Worm (Caenorhabditis elegans): ENCODE measurements around the gene zif-1.

Gene zif-1

DNA sequence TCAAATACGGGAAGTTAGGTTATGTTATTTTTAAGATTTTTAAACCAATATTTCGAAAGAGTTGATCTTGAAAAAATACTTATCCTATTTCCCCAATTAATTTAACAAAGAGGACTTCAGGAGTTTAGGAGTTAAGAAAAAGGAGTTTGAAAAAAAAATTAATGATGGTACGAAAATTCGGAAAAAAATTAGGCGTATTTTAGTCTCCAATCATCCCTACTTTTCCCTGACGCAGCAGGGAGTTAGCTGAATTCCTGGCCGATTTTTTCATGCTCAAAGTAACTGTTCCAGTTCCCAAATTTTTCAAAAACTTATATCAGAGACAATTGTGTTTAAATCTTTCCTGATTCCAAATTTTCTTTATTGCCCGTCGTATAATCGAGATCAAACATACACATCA lies 21.0 kb downstream of the zif-1 start:
- TF ChIP-seq nhr-21 (tag; optimal IDR thresholded peaks at IDR 0.05): no peak
- no peak for TF ChIP-seq lsy-2 (tag; optimal IDR thresholded peaks at IDR 0.05)
- no peak for TF ChIP-seq nhr-237 (tag; optimal IDR thresholded peaks at IDR 0.05)
- TF ChIP-seq elt-3 (tag; optimal IDR thresholded peaks at IDR 0.05): no peak
- no peak for TF ChIP-seq R02D3.7 (tag; optimal IDR thresholded peaks at IDR 0.05)
- no peak for TF ChIP-seq mbf-1 (tag; optimal IDR thresholded peaks at IDR 0.05)
- TF ChIP-seq ztf-11 (tag; optimal IDR thresholded peaks at IDR 0.05): no peak

DNA sequence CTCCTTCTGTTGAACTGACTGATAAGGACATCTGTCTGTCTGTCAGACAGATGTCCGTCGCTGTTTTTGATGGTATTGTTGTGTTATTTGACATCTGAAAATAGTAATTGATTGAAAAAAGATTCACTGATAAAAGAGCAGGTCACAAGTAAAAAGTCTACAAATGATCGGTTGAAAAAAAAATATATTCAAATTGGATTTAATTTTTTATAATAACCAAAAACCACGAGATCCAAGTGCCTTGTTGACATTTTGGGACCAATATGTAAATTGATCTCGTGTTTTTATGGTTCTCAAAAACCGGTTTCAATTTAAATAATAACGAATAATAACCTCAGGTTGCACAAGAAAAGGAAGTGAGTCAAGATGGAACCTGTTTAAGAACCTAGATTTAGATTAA lies 24.4 kb downstream of the zif-1 start, which contains the start of gene F59B2.13:
Gene F59B2.13 (minus strand): TSS at position 101 of the 400 bp plus-strand sequence.
- TF ChIP-seq mab-5 (tag; optimal IDR thresholded peaks at IDR 0.05) (no peak), elt-1 (tag; optimal IDR thresholded peaks at IDR 0.05) (no peak)

DNA sequence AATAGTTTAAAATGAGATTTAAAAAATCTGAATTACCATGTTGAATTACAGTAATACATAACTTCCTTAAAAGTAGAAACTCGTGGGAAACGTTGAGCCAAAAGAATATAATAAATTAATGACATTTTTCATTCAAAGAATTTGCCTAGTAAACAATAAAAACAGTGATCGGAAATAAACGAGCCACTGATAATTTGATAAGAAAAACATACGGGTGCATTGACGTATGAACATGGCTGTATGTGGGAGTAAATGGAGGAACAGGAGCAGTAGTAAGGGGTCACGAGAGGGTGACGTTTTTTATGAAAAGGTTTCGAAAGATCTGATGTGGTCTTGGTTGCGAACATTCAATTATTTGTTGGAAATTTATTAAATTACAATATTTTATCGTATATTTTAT lies 28.2 kb downstream of the zif-1 start:
- TF ChIP-seq fos-1 (tag; optimal IDR thresholded peaks at IDR 0.05): peak; percentile 45
- TF ChIP-seq dmd-4 (tag; optimal IDR thresholded peaks at IDR 0.05): no peak
- TF ChIP-seq lsy-2 (tag; optimal IDR thresholded peaks at IDR 0.05): peak in 1 of 2 experiments; percentile 4
- no peak for TF ChIP-seq ceh-82 (tag; optimal IDR thresholded peaks at IDR 0.05)
- TF ChIP-seq gmeb-1 (tag; optimal IDR thresholded peaks at IDR 0.05): no peak
- TF ChIP-seq mbf-1 (tag; optimal IDR thresholded peaks at IDR 0.05): no peak

DNA sequence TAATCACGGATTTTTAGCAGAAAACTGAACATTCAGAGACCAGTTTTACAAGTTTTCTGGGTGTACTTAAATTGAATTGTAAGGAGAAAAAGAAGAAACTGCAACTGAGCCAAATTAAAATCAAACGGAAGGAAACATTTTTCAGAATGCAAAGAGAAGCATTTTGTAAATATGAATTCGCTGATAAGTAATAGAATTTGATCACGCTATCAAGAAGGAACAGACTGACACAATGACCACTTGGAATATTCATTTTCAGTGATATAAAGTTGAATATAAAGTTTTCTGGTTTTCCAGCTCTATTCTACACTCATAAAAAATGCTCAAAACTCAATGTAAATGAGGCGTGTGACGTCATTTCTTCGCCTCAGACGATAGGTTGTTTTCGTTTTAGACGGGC lies 31.6 kb downstream of the zif-1 start:
- TF ChIP-seq Y55F3AM.14 (GFP tag; optimal IDR thresholded peaks at IDR 0.05) (no peak), fos-1 (tag; optimal IDR thresholded peaks at IDR 0.05) (peak; percentile 48)

DNA sequence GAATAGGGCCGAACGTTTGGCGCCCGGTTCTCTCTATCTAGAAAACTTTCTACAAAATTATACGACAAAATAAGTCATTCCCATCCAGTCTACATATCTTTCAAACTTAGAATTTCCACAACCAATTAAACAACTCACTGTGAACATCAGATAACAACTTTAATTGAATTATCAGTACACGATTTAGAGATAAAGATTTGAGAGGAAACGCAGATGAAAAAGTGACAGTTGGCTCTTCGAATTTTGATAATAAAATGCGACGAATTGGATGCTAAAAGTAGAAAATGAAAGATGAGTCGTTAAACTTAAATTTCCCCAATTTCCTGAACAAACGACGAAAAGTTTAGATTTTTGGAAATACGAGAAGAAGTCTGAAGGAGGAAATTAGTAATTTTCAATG lies 32.5 kb downstream of the zif-1 start:
- TF ChIP-seq alr-1 (tag; optimal IDR thresholded peaks at IDR 0.05) (no peak), mdl-1 (tag; optimal IDR thresholded peaks at IDR 0.05) (no peak), sma-3 (GFP tag; optimal IDR thresholded peaks at IDR 0.05) (no peak), nhr-23 (tag; optimal IDR thresholded peaks at IDR 0.05) (no peak), R02D3.7 (tag; optimal IDR thresholded peaks at IDR 0.05) (no peak), unc-62 (GFP tag; optimal IDR thresholded peaks at IDR 0.05) (no peak), lin-39 (tag; optimal IDR thresholded peaks at IDR 0.05) (no peak), nhr-12 (tag; optimal IDR thresholded peaks at IDR 0.05) (no peak), crh-2 (tag; optimal IDR thresholded peaks at IDR 0.05) (peak; percentile 33), nhr-237 (tag; optimal IDR thresholded peaks at IDR 0.05) (no peak), aly-2 (tag; optimal IDR thresholded peaks at IDR 0.05) (no peak), ceh-82 (tag; optimal IDR thresholded peaks at IDR 0.05) (no peak), fos-1 (tag; optimal IDR thresholded peaks at IDR 0.05) (peak; percentile 75)

DNA sequence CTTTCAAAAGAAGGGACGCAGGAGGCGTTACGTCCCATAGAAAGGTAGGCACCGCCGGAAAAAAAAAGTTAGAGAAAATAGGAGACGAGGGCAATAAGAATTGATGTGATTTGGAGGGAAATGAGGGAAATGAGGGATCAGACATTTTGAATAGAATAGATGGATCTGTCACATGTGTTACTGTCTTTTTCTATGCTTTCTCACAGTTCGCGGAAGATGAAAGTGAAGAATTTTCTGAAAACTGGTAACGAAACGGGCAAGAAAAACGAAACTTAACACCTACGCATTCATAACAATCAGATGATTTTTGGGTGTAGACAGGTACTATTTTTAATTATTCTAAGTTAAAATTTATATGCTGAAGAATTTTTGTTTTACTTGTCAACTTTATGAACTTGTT lies 35.1 kb downstream of the zif-1 start, which contains the start of gene R107.9:
Gene R107.9 (plus strand): TSS at position 301 of the 400 bp plus-strand sequence.
- TF ChIP-seq nhr-12 (tag; optimal IDR thresholded peaks at IDR 0.05): no peak
- TF ChIP-seq ztf-1 (GFP tag; conservative IDR thresholded peaks at IDR 0.05): no peak
- TF ChIP-seq lin-13 (GFP tag; optimal IDR thresholded peaks at IDR 0.05): no peak
- TF ChIP-seq unc-62 (GFP tag; optimal IDR thresholded peaks at IDR 0.05): no peak
- TF ChIP-seq C34F6.9 (tag; optimal IDR thresholded peaks at IDR 0.05): no peak
- TF ChIP-seq lsy-2 (tag; optimal IDR thresholded peaks at IDR 0.05): no peak
- TF ChIP-seq aly-2 (tag; optimal IDR thresholded peaks at IDR 0.05): no peak
- no peak for TF ChIP-seq blmp-1 (tag; optimal IDR thresholded peaks at IDR 0.05; ENCODE audit: insufficient read depth)
- TF ChIP-seq ztf-4 (tag; optimal IDR thresholded peaks at IDR 0.05): no peak
- TF ChIP-seq nhr-21 (tag; optimal IDR thresholded peaks at IDR 0.05): no peak

DNA sequence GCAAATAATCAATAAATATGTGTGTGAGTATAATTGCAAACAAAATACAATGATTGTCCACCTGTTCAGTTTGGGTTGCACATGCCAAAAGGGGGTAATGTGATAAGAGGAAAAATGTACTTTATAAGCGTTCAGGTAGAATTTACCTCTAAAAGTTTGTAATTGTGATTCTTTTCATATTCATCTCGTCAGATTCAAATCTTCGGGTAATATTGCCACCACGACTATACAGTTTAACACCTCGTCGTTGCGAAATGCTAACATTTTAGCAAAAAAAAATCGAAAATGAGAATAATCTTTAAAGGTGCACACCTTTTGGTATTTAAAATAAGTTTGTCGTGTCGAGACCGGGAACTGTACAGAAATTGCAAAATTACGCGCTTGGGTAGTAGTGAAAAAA lies 40.6 kb downstream of the zif-1 start, which contains the start of gene nac-2:
Gene nac-2 (minus strand): TSS at position 101 of the 400 bp plus-strand sequence.
- TF ChIP-seq nhr-25 (tag; optimal IDR thresholded peaks at IDR 0.05) (peak; percentile 20), nhr-237 (tag; optimal IDR thresholded peaks at IDR 0.05) (no peak)

DNA sequence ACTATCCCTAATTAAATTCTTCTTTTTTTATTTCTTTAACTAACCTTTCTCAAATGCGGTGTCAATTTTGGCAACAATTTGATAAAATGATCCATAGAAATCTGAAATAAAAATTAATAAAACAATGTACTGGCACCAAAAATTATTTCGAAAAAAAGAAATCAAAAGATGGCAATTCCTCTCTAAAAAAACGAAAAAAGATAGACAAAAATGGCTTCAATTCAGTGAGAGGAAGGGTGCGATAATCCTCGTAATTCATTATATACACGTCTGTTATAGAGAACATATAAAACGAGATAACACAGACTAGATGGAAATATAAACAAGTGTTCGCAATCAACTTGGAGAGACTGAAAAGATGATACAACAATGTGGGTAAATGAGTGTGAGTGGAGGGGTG lies 43.3 kb downstream of the zif-1 start, which contains the start of gene R107.2:
Gene R107.2 (minus strand): TSS at position 101 of the 400 bp plus-strand sequence.
- TF ChIP-seq lin-13 (GFP tag; optimal IDR thresholded peaks at IDR 0.05) (no peak), mbf-1 (tag; optimal IDR thresholded peaks at IDR 0.05) (no peak), unc-55 (GFP tag; optimal IDR thresholded peaks at IDR 0.05) (peak; percentile 61), ama-1 (optimal IDR thresholded peaks at IDR 0.05) (peak; percentile 2), nhr-129 (tag; optimal IDR thresholded peaks at IDR 0.05) (no peak), lsy-2 (tag; optimal IDR thresholded peaks at IDR 0.05) (no peak), dmd-4 (tag; optimal IDR thresholded peaks at IDR 0.05) (no peak), sma-9 (GFP tag; optimal IDR thresholded peaks at IDR 0.05) (no peak), sma-9 (tag; optimal IDR thresholded peaks at IDR 0.05) (no peak), ztf-4 (tag; optimal IDR thresholded peaks at IDR 0.05) (no peak), peb-1 (tag; optimal IDR thresholded peaks at IDR 0.05) (no peak)

Measured in whole organism, L2 larva.